Fruit fly (Drosophila melanogaster): ENCODE results near the gene dia.

dia gene

DNA sequence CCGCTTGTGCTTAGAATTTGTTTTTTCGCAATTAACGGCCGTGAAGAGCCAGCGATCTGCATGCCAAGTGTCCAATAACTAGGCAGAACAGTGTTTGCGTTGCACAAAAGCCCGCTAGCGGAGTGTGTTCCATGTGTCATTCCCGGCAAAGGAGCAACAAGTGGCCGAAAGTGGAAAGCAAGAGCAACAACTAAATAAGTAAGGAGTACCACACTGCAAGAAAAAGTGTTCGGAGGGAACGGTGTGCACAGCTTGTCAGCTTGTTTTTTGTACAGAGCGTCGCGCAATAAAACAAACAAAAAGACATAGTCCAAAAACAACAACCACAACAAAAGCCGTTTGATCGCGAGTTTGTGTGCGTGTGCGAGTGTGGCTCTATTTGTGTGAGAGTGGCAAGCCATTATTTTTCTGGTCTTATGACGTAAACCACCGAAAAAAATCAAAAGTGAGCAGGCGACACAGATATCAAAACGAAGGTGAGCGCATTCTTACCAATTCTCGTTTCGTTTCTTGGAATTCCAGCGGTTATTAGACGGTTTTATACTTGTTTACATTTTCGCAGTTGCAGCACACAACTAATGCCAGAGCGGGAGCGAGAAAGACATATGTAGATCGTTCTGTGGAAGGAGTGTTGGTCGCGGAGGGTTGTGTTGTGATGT is 373 bp downstream of the dia start (continued):
- no peak for TF ChIP-seq Blimp-1 (GFP tag; optimal IDR thresholded peaks at IDR 0.05)
- TF ChIP-seq dsx (GFP tag; optimal IDR thresholded peaks at IDR 0.05; ENCODE audit: poor library complexity, severe bottlenecking), result no peak
- TF ChIP-seq Sox14 (GFP tag; optimal IDR thresholded peaks at IDR 0.05), result peak; percentile 21
- peak; percentile 57 for TF ChIP-seq Eip78C (GFP tag)
- peak; percentile 9 for TF ChIP-seq net (GFP tag; optimal IDR thresholded peaks at IDR 0.05)

DNA sequence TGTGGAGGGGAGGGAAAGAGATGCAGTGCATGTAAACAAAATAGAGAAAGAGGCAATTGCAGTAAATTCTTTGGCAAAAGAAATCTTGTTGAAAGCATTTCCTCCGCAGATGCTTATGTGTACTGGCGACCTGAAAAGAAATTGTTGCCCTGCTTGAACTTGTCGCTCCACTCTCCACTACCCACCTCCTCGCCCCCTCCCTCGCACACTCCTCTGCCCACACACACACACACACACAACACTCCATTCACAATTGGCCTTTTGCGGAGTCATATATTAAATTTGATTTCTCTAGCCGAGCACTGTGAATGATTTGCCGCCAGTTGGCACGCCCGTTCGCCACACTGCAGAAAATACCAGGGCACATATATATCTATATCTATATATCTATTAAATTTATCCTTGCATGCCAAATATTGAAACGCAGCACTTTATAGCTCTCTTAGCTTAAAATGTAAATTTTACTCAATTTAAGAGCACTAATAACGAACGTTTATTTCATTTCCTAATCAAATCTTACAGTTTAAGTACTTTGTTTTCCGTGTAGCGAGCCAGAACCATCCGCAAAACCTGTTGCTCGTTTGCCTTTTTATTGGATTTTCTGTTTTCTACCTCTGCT is 1.0 kb downstream of the dia start:
- peak; percentile 73 for TF ChIP-seq Ets96B (tag; optimal IDR thresholded peaks at IDR 0.05)
- TF ChIP-seq CG8632 (GFP tag; optimal IDR thresholded peaks at IDR 0.05), result peak; percentile 36
- peak; percentile 66 for TF ChIP-seq acj6 (GFP tag; optimal IDR thresholded peaks at IDR 0.05)
- peak; percentile 64 for TF ChIP-seq CG31627 (GFP tag; optimal IDR thresholded peaks at IDR 0.05)
- no peak for TF ChIP-seq dsx (GFP tag; optimal IDR thresholded peaks at IDR 0.05; ENCODE audit: poor library complexity, severe bottlenecking)
- peak; percentile 71 for TF ChIP-seq spab (GFP tag; optimal IDR thresholded peaks at IDR 0.05)
- no peak for TF ChIP-seq fkh (GFP tag; optimal IDR thresholded peaks at IDR 0.05)
- TF ChIP-seq Eip75B (GFP tag; optimal IDR thresholded peaks at IDR 0.05), result peak; percentile 69
- peak; percentile 70 for TF ChIP-seq CG6808 (GFP tag; optimal IDR thresholded peaks at IDR 0.05)
- TF ChIP-seq ss (GFP tag; optimal IDR thresholded peaks at IDR 0.05), result peak; percentile 2 to 7
- peak; percentile 39 for TF ChIP-seq Sox102F (GFP tag; optimal IDR thresholded peaks at IDR 0.05)
- peak; percentile 11 for TF ChIP-seq CG16779 (tag; optimal IDR thresholded peaks at IDR 0.05)
- TF ChIP-seq Eip93F (GFP tag; optimal IDR thresholded peaks at IDR 0.05), result no peak
- peak; percentile 87 for TF ChIP-seq CG32006 (GFP tag; optimal IDR thresholded peaks at IDR 0.05)
- TF ChIP-seq lz (GFP tag; optimal IDR thresholded peaks at IDR 0.05), result peak; percentile 62
- peak; percentile 89 for TF ChIP-seq CG15336 (GFP tag; IDR thresholded peaks at IDR 0.05)
- TF ChIP-seq cyc (GFP tag; optimal IDR thresholded peaks at IDR 0.05), result peak; percentile 52
- TF ChIP-seq CG6854 (GFP tag; optimal IDR thresholded peaks at IDR 0.05), result no peak
- TF ChIP-seq Sox14 (GFP tag; optimal IDR thresholded peaks at IDR 0.05), result peak; percentile 76
- peak; percentile 27 for TF ChIP-seq CG34406 (GFP tag; optimal IDR thresholded peaks at IDR 0.05)
- TF ChIP-seq CG10631 (GFP tag; optimal IDR thresholded peaks at IDR 0.05), result peak; percentile 57
- peak; percentile 75 for TF ChIP-seq Gug (GFP tag; IDR thresholded peaks at IDR 0.05)
- peak; percentile 69 for TF ChIP-seq CG3919 (GFP tag; optimal IDR thresholded peaks at IDR 0.05)
- peak; percentile 86 for TF ChIP-seq CG8119 (GFP tag; IDR thresholded peaks at IDR 0.05)
- TF ChIP-seq vri (GFP tag; optimal IDR thresholded peaks at IDR 0.05), result no peak
- peak; percentile 66 for TF ChIP-seq CG11294 (GFP tag; IDR thresholded peaks at IDR 0.05)
- TF ChIP-seq Ets21C (GFP tag; optimal IDR thresholded peaks at IDR 0.05), result peak; percentile 6
- TF ChIP-seq fd85E (GFP tag; optimal IDR thresholded peaks at IDR 0.05), result no peak
- TF ChIP-seq topi (GFP tag; optimal IDR thresholded peaks at IDR 0.05), result peak; percentile 66
- TF ChIP-seq CG11762 (GFP tag; optimal IDR thresholded peaks at IDR 0.05; ENCODE audit: insufficient read depth), result peak; percentile 60
- peak; percentile 9 for TF ChIP-seq CG7368 (GFP tag; optimal IDR thresholded peaks at IDR 0.05)
- TF ChIP-seq Hr4 (GFP tag; optimal IDR thresholded peaks at IDR 0.05), result peak; percentile 80
- peak; percentile 58 for TF ChIP-seq Lpt (GFP tag; optimal IDR thresholded peaks at IDR 0.05)
- TF ChIP-seq CG11902 (GFP tag; optimal IDR thresholded peaks at IDR 0.05), result no peak
- peak; percentile 68 for TF ChIP-seq OdsH (GFP tag; optimal IDR thresholded peaks at IDR 0.05)
- TF ChIP-seq CG6163 (GFP tag; IDR thresholded peaks at IDR 0.05), result peak; percentile 85
- peak; percentile 61 for TF ChIP-seq achi (GFP tag; optimal IDR thresholded peaks at IDR 0.05)
- TF ChIP-seq CG9139 (GFP tag; optimal IDR thresholded peaks at IDR 0.05), result no peak
- TF ChIP-seq net (GFP tag; optimal IDR thresholded peaks at IDR 0.05), result peak; percentile 59
- peak; percentile 63 for TF ChIP-seq CG4318 (GFP tag; optimal IDR thresholded peaks at IDR 0.05)
- no peak for TF ChIP-seq Sox15 (GFP tag; optimal IDR thresholded peaks at IDR 0.05)
- TF ChIP-seq CG3032 (tag; optimal IDR thresholded peaks at IDR 0.05), result peak; percentile 71
- TF ChIP-seq svp (GFP tag), result peak; percentile 73
- TF ChIP-seq Met (GFP tag; optimal IDR thresholded peaks at IDR 0.05), result peak; percentile 68
- no peak for TF ChIP-seq Blimp-1 (GFP tag; optimal IDR thresholded peaks at IDR 0.05)
- TF ChIP-seq fd59A (GFP tag; optimal IDR thresholded peaks at IDR 0.05), result peak; percentile 44
